Worm (Caenorhabditis elegans) whole organism, late embryonic: ENCODE measurements around the gene kcnl-1.

Experiments used
- K02D7.2 ChIP-seq: sonication (generic microtip); optimal IDR thresholded peaks from 2 replicates; lab custom pipeline; 2017; ENCODE audit warnings: mild to moderate bottlenecking, missing genetic modification characterization, missing compliant biosample characterization
- ceh-9 ChIP-seq: sonication (generic microtip); optimal IDR thresholded peaks from 2 replicates; lab custom pipeline; 2016; ENCODE audit warnings: mild to moderate bottlenecking, missing genetic modification characterization, inconsistent platforms, missing compliant biosample characterization
- elt-4 ChIP-seq: sonication (generic microtip); optimal IDR thresholded peaks from 2 replicates; lab custom pipeline; 2016; ENCODE audit warnings: missing genetic modification characterization, missing compliant biosample characterization

DNA sequence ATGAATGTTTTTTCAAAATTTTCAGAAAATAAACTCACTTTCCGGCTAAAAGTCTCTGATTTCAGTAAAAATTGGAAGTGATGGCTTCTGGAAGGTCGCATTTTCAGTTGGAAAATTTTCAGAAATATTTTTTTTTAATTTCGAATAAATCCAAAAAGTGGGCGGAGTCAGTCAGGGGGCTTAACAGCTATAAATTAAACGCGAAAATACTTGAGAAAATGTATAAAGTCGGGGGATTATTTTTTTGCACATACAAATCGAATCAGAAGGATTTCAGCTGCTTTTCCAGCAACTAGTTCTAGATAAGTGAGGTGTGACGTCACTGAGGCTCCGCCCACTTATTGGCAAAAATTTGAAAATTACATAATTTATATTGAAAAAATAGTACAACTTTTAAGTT is 32.2 kb upstream of the kcnl-1 start, which contains the start of gene Y43F8B.2:
- no peak for TF ChIP-seq ceh-9 (tag; lab: Kevin White, UChicago)
- no peak for TF ChIP-seq elt-4 (tag; lab: Kevin White, UChicago)
- no peak for TF ChIP-seq K02D7.2 (tag; lab: Kevin White, UChicago)
